Worm (Caenorhabditis elegans): ENCODE data around the gene unc-71.

Gene unc-71

DNA sequence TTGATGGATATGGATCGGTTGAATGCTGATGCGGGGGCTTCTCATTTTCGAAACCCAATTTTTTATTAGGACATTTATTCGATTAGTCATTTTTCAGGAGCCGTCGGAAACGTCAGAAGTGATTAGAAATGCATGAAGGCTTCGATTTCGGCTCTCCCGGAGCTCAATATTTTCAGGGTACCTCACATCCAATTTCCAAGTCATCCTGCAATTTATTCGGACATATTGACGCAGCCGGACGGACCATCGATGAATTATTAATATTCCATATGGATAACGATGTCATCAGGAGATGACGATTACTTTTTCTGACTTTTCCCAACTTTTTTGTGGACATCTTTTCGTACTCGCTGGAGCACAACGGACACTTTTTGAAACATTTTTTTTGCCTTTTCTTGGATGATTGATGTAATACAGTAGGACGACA, 15.1 kb upstream of the unc-71 start (continued):
- TF ChIP-seq ztf-26 (tag; optimal IDR thresholded peaks at IDR 0.05): peak; percentile 53
- no peak for TF ChIP-seq lag-1 (GFP tag; IDR thresholded peaks at IDR 0.05)
- TF ChIP-seq bed-2 (GFP tag; IDR thresholded peaks at IDR 0.05): no peak
- TF ChIP-seq Y53G8AR.9 (GFP tag; conservative IDR thresholded peaks at IDR 0.05): peak; percentile 77
- no peak for TF ChIP-seq ztf-6 (GFP tag; IDR thresholded peaks at IDR 0.05)
- peak; percentile 39 for TF ChIP-seq sdz-38 (tag; optimal IDR thresholded peaks at IDR 0.05)
- peak; percentile 79 for TF ChIP-seq Y95B8A.8 (GFP tag; IDR thresholded peaks at IDR 0.05)
- TF ChIP-seq ztf-22 (GFP tag; optimal IDR thresholded peaks at IDR 0.05): no peak
- no peak for TF ChIP-seq ccch-3 (GFP tag; optimal IDR thresholded peaks at IDR 0.05)
- no peak for TF ChIP-seq aptf-3 (GFP tag; IDR thresholded peaks at IDR 0.05)
- TF ChIP-seq snpc-1.3 (tag; optimal IDR thresholded peaks at IDR 0.05; ENCODE audit: insufficient read depth): no peak
- TF ChIP-seq hlh-26 (GFP tag; conservative IDR thresholded peaks at IDR 0.05): no peak
- no peak for TF ChIP-seq ztf-28 (GFP tag; IDR thresholded peaks at IDR 0.05)
- peak; percentile 69 for TF ChIP-seq athp-1 (tag; optimal IDR thresholded peaks at IDR 0.05)
- no peak for TF ChIP-seq cebp-1 (GFP tag; IDR thresholded peaks at IDR 0.05)
- peak; percentile 51 for TF ChIP-seq cebp-1 (tag; optimal IDR thresholded peaks at IDR 0.05)
- peak in 1 of 3 experiments; percentile 17 for TF ChIP-seq lin-35 (GFP tag; optimal IDR thresholded peaks at IDR 0.05)
- TF ChIP-seq rcor-1 (GFP tag; IDR thresholded peaks at IDR 0.05): no peak; the same call in 1 of the 2 replicates
- TF ChIP-seq Y79H2A.3 (GFP tag; conservative IDR thresholded peaks at IDR 0.05): peak; percentile 73; the same call in 1 of the 2 replicates
- TF ChIP-seq tbx-9 (tag; optimal IDR thresholded peaks at IDR 0.05; ENCODE audit: borderline replicate concordance): no peak
- TF ChIP-seq F57A8.1 (GFP tag; optimal IDR thresholded peaks at IDR 0.05): no peak
- TF ChIP-seq zfh-2 (GFP tag; conservative IDR thresholded peaks at IDR 0.05): no peak
- TF ChIP-seq efl-1 (GFP tag; optimal IDR thresholded peaks at IDR 0.05): no peak
- no peak for TF ChIP-seq Y53F4B.3 (GFP tag; IDR thresholded peaks at IDR 0.05)
- TF ChIP-seq bed-1 (GFP tag; IDR thresholded peaks at IDR 0.05): no peak
- no peak for TF ChIP-seq nhr-80 (tag; optimal IDR thresholded peaks at IDR 0.05)
- TF ChIP-seq dox-1 (GFP tag; IDR thresholded peaks at IDR 0.05): peak; percentile 37; the same call in 1 of the 2 replicates
- no peak for TF ChIP-seq tbp1 (GFP tag; optimal IDR thresholded peaks at IDR 0.05)
- TF ChIP-seq C06A6.2 (GFP tag; conservative IDR thresholded peaks at IDR 0.05): no peak
- TF ChIP-seq madf-6 (GFP tag; IDR thresholded peaks at IDR 0.05): peak; percentile 66
- peak; percentile 46 for TF ChIP-seq dpff-1 (tag; optimal IDR thresholded peaks at IDR 0.05)
- TF ChIP-seq hmg-20 (GFP tag; IDR thresholded peaks at IDR 0.05): no peak
- TF ChIP-seq ceh-100 (GFP tag; IDR thresholded peaks at IDR 0.05): no peak
- TF ChIP-seq chd-7 (tag; optimal IDR thresholded peaks at IDR 0.05): peak; percentile 78
- TF ChIP-seq hmg-1.2 (GFP tag; IDR thresholded peaks at IDR 0.05): peak; percentile 25
- peak; percentile 51; the same call in 1 of the 2 replicates for TF ChIP-seq mcd-1 (GFP tag; IDR thresholded peaks at IDR 0.05)
- TF ChIP-seq xnd-1 (tag; optimal IDR thresholded peaks at IDR 0.05): peak; percentile 12
- TF ChIP-seq F37B4.10 (GFP tag; IDR thresholded peaks at IDR 0.05): no peak
- TF ChIP-seq ceh-91 (GFP tag; IDR thresholded peaks at IDR 0.05): 0 out of 2 replicates have a peak, but pooled peaks have one; percentile 9
- no peak for TF ChIP-seq ztf-3 (GFP tag; optimal IDR thresholded peaks at IDR 0.05)
- no peak for TF ChIP-seq nfya-1 (tag; optimal IDR thresholded peaks at IDR 0.05; ENCODE audit: borderline replicate concordance, insufficient read depth)
- peak; percentile 78 for TF ChIP-seq tlf-1 (GFP tag; optimal IDR thresholded peaks at IDR 0.05)
- no peak for TF ChIP-seq K12H6.12 (tag; optimal IDR thresholded peaks at IDR 0.05)
- no peak for TF ChIP-seq ztf-25 (GFP tag; IDR thresholded peaks at IDR 0.05)
- 0 out of 2 replicates have a peak, but pooled peaks have one; percentile 18 for TF ChIP-seq F33H1.4 (GFP tag; IDR thresholded peaks at IDR 0.05)
- peak; percentile 56 for TF ChIP-seq attf-6 (GFP tag; IDR thresholded peaks at IDR 0.05)
- no peak for TF ChIP-seq madf-3 (GFP tag; IDR thresholded peaks at IDR 0.05)
- no peak for TF ChIP-seq let-526 (GFP tag; IDR thresholded peaks at IDR 0.05)
- TF ChIP-seq cebp-2 (GFP tag; IDR thresholded peaks at IDR 0.05): peak; percentile 86; the same call in 1 of the 2 replicates

Measured in whole organism, young adult.